ENCODE assay signal across 5 worm cellular contexts in the genomic region with DNA sequence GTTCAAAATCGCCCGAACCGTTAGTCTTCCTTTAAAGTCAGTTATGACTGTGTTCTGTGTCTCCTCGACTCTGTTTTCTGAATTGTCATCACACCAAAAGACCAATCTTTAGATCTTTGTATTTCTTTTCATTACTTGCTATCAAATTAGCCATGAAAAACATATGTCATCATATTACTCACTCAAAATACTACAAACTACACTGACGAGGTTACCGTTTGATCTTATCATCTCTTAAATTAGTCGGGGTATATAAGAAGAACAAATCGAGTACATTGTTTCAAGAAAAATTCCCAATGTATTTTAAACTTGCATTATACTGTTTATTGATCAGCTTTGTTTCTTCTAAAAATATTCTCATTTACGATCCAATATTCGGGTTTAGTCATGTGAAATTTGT.
TF ChIP-seq lines count a peak whose summit lies in the region.

Gene ugt-13, plus strand, starts transcription at position 294 of the 400 bp plus-strand sequence.

TF ChIP-seq in whole organism, L1 larva, 84 proteins besides CTCF, POLR2A, EP300 and RAD21 (continues in another document):
- no peak for TF ChIP-seq pax-3 (tag; optimal IDR thresholded peaks at IDR 0.05; lab: Kevin White, UChicago)
- TF ChIP-seq tbx-2 (tag; optimal IDR thresholded peaks at IDR 0.05; lab: Kevin White, UChicago): peak; percentile 67
- no peak for TF ChIP-seq lin-35 (GFP tag; optimal IDR thresholded peaks at IDR 0.05; lab: Kevin White, UChicago)
- TF ChIP-seq nhr-28 (tag; optimal IDR thresholded peaks at IDR 0.05; lab: Kevin White, UChicago): peak; percentile 23
- no peak for TF ChIP-seq unc-30 (tag; optimal IDR thresholded peaks at IDR 0.05; lab: Kevin White, UChicago)
- no peak for TF ChIP-seq blmp-1 (tag; optimal IDR thresholded peaks at IDR 0.05; lab: Kevin White, UChicago)
- no peak for TF ChIP-seq F16B12.6 (tag; optimal IDR thresholded peaks at IDR 0.05; lab: Kevin White, UChicago)
- TF ChIP-seq sup-37 (GFP tag; optimal IDR thresholded peaks at IDR 0.05; lab: Kevin White, UChicago): no peak
- no peak for TF ChIP-seq ets-5 (GFP tag; IDR thresholded peaks at IDR 0.05; lab: Robert Waterston, UW)
- TF ChIP-seq snpc-4 (tag; optimal IDR thresholded peaks at IDR 0.05; lab: Kevin White, UChicago): no peak
- peak; percentile 90 for TF ChIP-seq nhr-85 (tag; lab: Kevin White, UChicago)
- TF ChIP-seq fkh-10 (GFP tag; optimal IDR thresholded peaks at IDR 0.05; lab: Kevin White, UChicago): no peak
- TF ChIP-seq ceh-8 (GFP tag; optimal IDR thresholded peaks at IDR 0.05; lab: Kevin White, UChicago): no peak
- no peak for TF ChIP-seq fkh-4 (tag; optimal IDR thresholded peaks at IDR 0.05; lab: Kevin White, UChicago; ENCODE audit: borderline replicate concordance)
- no peak for TF ChIP-seq unc-62 (GFP tag; optimal IDR thresholded peaks at IDR 0.05; lab: Kevin White, UChicago)
- no peak for TF ChIP-seq nhr-19 (GFP tag; conservative IDR thresholded peaks at IDR 0.05; lab: Robert Waterston, UW)
- no peak for TF ChIP-seq fos-1 (tag; optimal IDR thresholded peaks at IDR 0.05; lab: Kevin White, UChicago)
- no peak for TF ChIP-seq lin-15B (tag; optimal IDR thresholded peaks at IDR 0.05; lab: Kevin White, UChicago)

TF ChIP-seq in whole organism, L2 larva, 48 proteins besides CTCF, POLR2A, EP300 and RAD21:
- peak; percentile 81 for TF ChIP-seq sma-9 (GFP tag; optimal IDR thresholded peaks at IDR 0.05; lab: Kevin White, UChicago)
- TF ChIP-seq sma-9 (tag; optimal IDR thresholded peaks at IDR 0.05; lab: Kevin White, UChicago): no peak
- peak; percentile 91 for TF ChIP-seq nhr-25 (tag; optimal IDR thresholded peaks at IDR 0.05; lab: Kevin White, UChicago)
- TF ChIP-seq sma-3 (GFP tag; optimal IDR thresholded peaks at IDR 0.05; lab: Kevin White, UChicago): peak; percentile 82
- peak; percentile 97 for TF ChIP-seq nhr-129 (tag; optimal IDR thresholded peaks at IDR 0.05; lab: Kevin White, UChicago)
- no peak for TF ChIP-seq snpc-4 (tag; optimal IDR thresholded peaks at IDR 0.05; lab: Kevin White, UChicago)
- TF ChIP-seq nhr-21 (tag; optimal IDR thresholded peaks at IDR 0.05; lab: Kevin White, UChicago): peak; percentile 56
- no peak for TF ChIP-seq lin-11 (tag; optimal IDR thresholded peaks at IDR 0.05; lab: Kevin White, UChicago)
- peak; percentile 1 for TF ChIP-seq fos-1 (tag; optimal IDR thresholded peaks at IDR 0.05; lab: Kevin White, UChicago)

TF ChIP-seq in whole organism, L3 larva, 47 proteins besides CTCF, POLR2A, EP300 and RAD21:
- TF ChIP-seq ceh-28 (tag; optimal IDR thresholded peaks at IDR 0.05; lab: Kevin White, UChicago): no peak
- peak; percentile 9 for TF ChIP-seq elt-1 (tag; optimal IDR thresholded peaks at IDR 0.05; lab: Kevin White, UChicago)
- no peak for TF ChIP-seq ztf-4 (tag; optimal IDR thresholded peaks at IDR 0.05; lab: Kevin White, UChicago)
- TF ChIP-seq elt-3 (tag; optimal IDR thresholded peaks at IDR 0.05; lab: Kevin White, UChicago): peak in 1 of 3 experiments; percentile 43
- TF ChIP-seq nhr-43 (tag; optimal IDR thresholded peaks at IDR 0.05; lab: Kevin White, UChicago; ENCODE audit: poor library complexity, severe bottlenecking): peak; percentile 49
- peak; percentile 58 for TF ChIP-seq nhr-25 (tag; optimal IDR thresholded peaks at IDR 0.05; lab: Kevin White, UChicago)
- no peak for TF ChIP-seq ZK546.5 (tag; optimal IDR thresholded peaks at IDR 0.05; lab: Kevin White, UChicago)
- no peak for TF ChIP-seq nfya-1 (tag; optimal IDR thresholded peaks at IDR 0.05; lab: Kevin White, UChicago; ENCODE audit: insufficient read depth)
- no peak for TF ChIP-seq nhr-67 (tag; optimal IDR thresholded peaks at IDR 0.05; lab: Kevin White, UChicago)
- no peak for TF ChIP-seq ceh-16 (tag; optimal IDR thresholded peaks at IDR 0.05; lab: Kevin White, UChicago)
- peak; percentile 54 for TF ChIP-seq nhr-23 (tag; optimal IDR thresholded peaks at IDR 0.05; lab: Kevin White, UChicago)
- no peak for TF ChIP-seq nhr-11 (tag; optimal IDR thresholded peaks at IDR 0.05; lab: Kevin White, UChicago)
- no peak for TF ChIP-seq daf-12 (tag; optimal IDR thresholded peaks at IDR 0.05; lab: Kevin White, UChicago)

TF ChIP-seq in whole organism, L4 larva, 104 proteins besides CTCF, POLR2A, EP300 and RAD21:
- peak; percentile 47 for TF ChIP-seq cey-2 (tag; optimal IDR thresholded peaks at IDR 0.05; lab: Kevin White, UChicago; ENCODE audit: borderline replicate concordance, insufficient read depth)
- no peak for TF ChIP-seq mxl-3 (GFP tag; optimal IDR thresholded peaks at IDR 0.05; lab: Kevin White, UChicago)
- no peak for TF ChIP-seq zag-1 (tag; optimal IDR thresholded peaks at IDR 0.05; lab: Kevin White, UChicago)
- TF ChIP-seq Y48G9A.11 (GFP tag; IDR thresholded peaks at IDR 0.05; lab: Robert Waterston, UW): no peak
- no peak for TF ChIP-seq pha-4 (GFP tag; IDR thresholded peaks at IDR 0.05; lab: Robert Waterston, UW)
- no peak for TF ChIP-seq pha-4 (tag; optimal IDR thresholded peaks at IDR 0.05; lab: Kevin White, UChicago)
- TF ChIP-seq nhr-28 (tag; optimal IDR thresholded peaks at IDR 0.05; lab: Kevin White, UChicago): peak; percentile 94
- TF ChIP-seq lim-7 (GFP tag; IDR thresholded peaks at IDR 0.05; lab: Robert Waterston, UW): no peak
- no peak for TF ChIP-seq nhr-77 (tag; optimal IDR thresholded peaks at IDR 0.05; lab: Kevin White, UChicago)
- peak; percentile 61 for TF ChIP-seq mep-1 (tag; optimal IDR thresholded peaks at IDR 0.05; lab: Kevin White, UChicago)
- peak; percentile 9 for TF ChIP-seq hlh-30 (tag; optimal IDR thresholded peaks at IDR 0.05; lab: Kevin White, UChicago; ENCODE audit: insufficient read depth)
- TF ChIP-seq vab-7 (GFP tag; IDR thresholded peaks at IDR 0.05; lab: Robert Waterston, UW): no peak
- no peak for TF ChIP-seq snpc-4 (tag; optimal IDR thresholded peaks at IDR 0.05; lab: Kevin White, UChicago)
- TF ChIP-seq nhr-102 (tag; optimal IDR thresholded peaks at IDR 0.05; lab: Kevin White, UChicago): peak; percentile 33
- no peak for TF ChIP-seq F44E2.7 (GFP tag; IDR thresholded peaks at IDR 0.05; lab: Robert Waterston, UW)
- no peak for TF ChIP-seq tra-1 (GFP tag; IDR thresholded peaks at IDR 0.05; lab: Robert Waterston, UW)
- no peak for TF ChIP-seq T26A8.4 (GFP tag; IDR thresholded peaks at IDR 0.05; lab: Robert Waterston, UW)
- TF ChIP-seq nhr-48 (tag; optimal IDR thresholded peaks at IDR 0.05; lab: Kevin White, UChicago): peak; percentile 39
- TF ChIP-seq lsy-2 (tag; optimal IDR thresholded peaks at IDR 0.05; lab: Kevin White, UChicago): peak in 1 of 2 experiments; percentile 28
- TF ChIP-seq lin-38 (GFP tag; IDR thresholded peaks at IDR 0.05; lab: Robert Waterston, UW): no peak
- no peak for TF ChIP-seq madf-9 (GFP tag; conservative IDR thresholded peaks at IDR 0.05; lab: Robert Waterston, UW)
- TF ChIP-seq hif-1 (tag; optimal IDR thresholded peaks at IDR 0.05; lab: Kevin White, UChicago): no peak
- peak; percentile 97 for TF ChIP-seq ztf-7 (tag; optimal IDR thresholded peaks at IDR 0.05; lab: Kevin White, UChicago)
- TF ChIP-seq R02D3.7 (tag; optimal IDR thresholded peaks at IDR 0.05; lab: Kevin White, UChicago): no peak
- TF ChIP-seq zip-11 (GFP tag; IDR thresholded peaks at IDR 0.05; lab: Robert Waterston, UW): no peak
- no peak for TF ChIP-seq F26F4.8 (GFP tag; conservative IDR thresholded peaks at IDR 0.05; lab: Robert Waterston, UW)
- peak; percentile 73 for TF ChIP-seq aha-1 (tag; lab: Kevin White, UChicago)
TF ChIP-seq in whole organism, L4 larva: peak in this region for 9.

TF ChIP-seq in whole organism, young adult, 124 proteins besides CTCF, POLR2A, EP300 and RAD21:
- TF ChIP-seq lag-1 (GFP tag; IDR thresholded peaks at IDR 0.05; lab: Robert Waterston, UW) (no peak), lin-40 (tag; optimal IDR thresholded peaks at IDR 0.05; lab: Kevin White, UChicago) (peak; percentile 7), Y67H2A.10 (GFP tag; conservative IDR thresholded peaks at IDR 0.05; lab: Robert Waterston, UW) (no peak)
